Fruit fly (Drosophila melanogaster): ENCODE measurements around the gene CG42699.

DNA sequence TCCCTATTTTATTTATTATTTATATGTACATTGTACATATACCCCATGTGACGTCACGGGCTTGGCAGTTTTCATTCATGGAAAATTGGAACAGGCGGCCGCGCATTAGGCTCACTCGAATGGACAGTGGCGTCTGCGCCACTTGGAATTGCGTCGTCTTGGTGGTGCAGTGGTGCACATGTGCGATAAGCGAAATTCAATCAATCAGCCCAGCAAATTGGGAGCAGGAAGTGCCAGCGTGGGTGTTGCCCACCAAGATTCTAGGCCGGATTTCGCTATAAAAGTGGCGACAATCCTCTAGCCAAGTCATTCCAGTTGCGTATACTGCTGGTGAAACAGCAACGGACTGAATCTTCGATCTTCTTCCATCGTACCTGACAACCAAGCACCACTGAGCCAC is 27.5 kb downstream of the CG42699 start, which contains the start of gene CG12239:
- TF ChIP-seq CG12768 (GFP tag; optimal IDR thresholded peaks at IDR 0.05), result no peak
- no peak for TF ChIP-seq CG7045 (GFP tag; optimal IDR thresholded peaks at IDR 0.05)
- TF ChIP-seq Crg-1 (GFP tag; optimal IDR thresholded peaks at IDR 0.05), result no peak
- TF ChIP-seq kay (GFP tag; ENCODE audit: borderline replicate concordance), result no peak
- TF ChIP-seq Mnt (GFP tag; optimal IDR thresholded peaks at IDR 0.05), result no peak
- TF ChIP-seq CG5204 (GFP tag; optimal IDR thresholded peaks at IDR 0.05), result no peak
- TF ChIP-seq CG14711 (tag; optimal IDR thresholded peaks at IDR 0.05), result no peak
- TF ChIP-seq bab1 (GFP tag; optimal IDR thresholded peaks at IDR 0.05), result no peak
- TF ChIP-seq Clk (GFP tag; optimal IDR thresholded peaks at IDR 0.05), result no peak
- TF ChIP-seq ovo (GFP tag; optimal IDR thresholded peaks at IDR 0.05), result no peak
- no peak for TF ChIP-seq CG11617 (GFP tag; optimal IDR thresholded peaks at IDR 0.05)
- no peak for TF ChIP-seq CG1620 (GFP tag; optimal IDR thresholded peaks at IDR 0.05)
- no peak for TF ChIP-seq CG33017 (tag; optimal IDR thresholded peaks at IDR 0.05)

Measured in whole organism, adult.